Fruit fly (Drosophila melanogaster): ENCODE measurements around the gene CG42450.

CG42450 gene

dm6 chrX:18788143-18788745, 24.9 kb upstream of the CG42450 start, which contains the start of the genes CG6961 and S6KL (continued):
- TF ChIP-seq az2 (GFP tag; optimal IDR thresholded peaks at IDR 0.05) (no peak), CG14860 (GFP tag; IDR thresholded peaks at IDR 0.05; ENCODE audit: partially characterized antibody) (peak; percentile 67), Chrac-16 (GFP tag; optimal IDR thresholded peaks at IDR 0.05) (no peak), CG11504 (tag; optimal IDR thresholded peaks at IDR 0.05) (peak; percentile 28), CG8089 (GFP tag; optimal IDR thresholded peaks at IDR 0.05) (no peak), CG31441 (GFP tag; IDR thresholded peaks at IDR 0.05) (0 out of 2 replicates have a peak, but pooled peaks have one; percentile 11), esg (GFP tag; conservative IDR thresholded peaks at IDR 0.05) (no peak), sd (tag; optimal IDR thresholded peaks at IDR 0.05) (no peak), al (GFP tag; IDR thresholded peaks at IDR 0.05) (no peak), CG10321 (GFP tag; IDR thresholded peaks at IDR 0.05) (no peak), CG4328 (GFP tag; optimal IDR thresholded peaks at IDR 0.05) (no peak), Dip3 (GFP tag; optimal IDR thresholded peaks at IDR 0.05) (no peak), CG11456 (GFP tag; IDR thresholded peaks at IDR 0.05) (no peak), Tbp (GFP tag; optimal IDR thresholded peaks at IDR 0.05) (no peak), ttk (GFP tag; IDR thresholded peaks at IDR 0.05) (no peak), CG1603 (tag; optimal IDR thresholded peaks at IDR 0.05) (peak; percentile 48), Med (GFP tag) (peak; percentile 64), CG17802 (tag; optimal IDR thresholded peaks at IDR 0.05) (peak; percentile 67), PHDP (tag; optimal IDR thresholded peaks at IDR 0.05) (no peak), vfl (GFP tag; optimal IDR thresholded peaks at IDR 0.05) (no peak), Gsc (GFP tag; IDR thresholded peaks at IDR 0.05) (no peak), D (optimal IDR thresholded peaks at IDR 0.05) (no peak), D (GFP tag; optimal IDR thresholded peaks at IDR 0.05) (no peak), sens (GFP tag) (no peak), shn (GFP tag; optimal IDR thresholded peaks at IDR 0.05) (no peak), sima (GFP tag; optimal IDR thresholded peaks at IDR 0.05) (no peak), CG32767 (GFP tag; IDR thresholded peaks at IDR 0.05) (no peak), CG18599 (GFP tag; optimal IDR thresholded peaks at IDR 0.05) (no peak), ro (GFP tag; IDR thresholded peaks at IDR 0.05) (no peak), tin (GFP tag; optimal IDR thresholded peaks at IDR 0.05) (no peak), CG13624 (GFP tag; optimal IDR thresholded peaks at IDR 0.05) (no peak), cas (GFP tag; IDR thresholded peaks at IDR 0.05) (no peak), CG2129 (GFP tag; IDR thresholded peaks at IDR 0.05; ENCODE audit: partially characterized antibody) (peak; percentile 47; the same call in 1 of the 2 replicates), crol (GFP tag; IDR thresholded peaks at IDR 0.05) (0 out of 2 replicates have a peak, but pooled peaks have one; percentile 8), Hand (GFP tag; optimal IDR thresholded peaks at IDR 0.05) (no peak), CG11560 (tag; IDR thresholded peaks at IDR 0.05) (no peak), CG7271 (tag; optimal IDR thresholded peaks at IDR 0.05) (no peak), Lpt (GFP tag; optimal IDR thresholded peaks at IDR 0.05) (no peak), CG17612 (GFP tag; IDR thresholded peaks at IDR 0.05) (no peak), lola (GFP tag; optimal IDR thresholded peaks at IDR 0.05) (peak in 2 of 3 experiments; percentile 13 to 88), CG13287 (GFP tag; IDR thresholded peaks at IDR 0.05; ENCODE audit: partially characterized antibody) (peak; percentile 79), BtbVII (GFP tag; optimal IDR thresholded peaks at IDR 0.05) (no peak), Drgx (GFP tag; IDR thresholded peaks at IDR 0.05) (no peak), NC2β (GFP tag; optimal IDR thresholded peaks at IDR 0.05) (no peak), ac (GFP tag; optimal IDR thresholded peaks at IDR 0.05) (no peak), ham (GFP tag; IDR thresholded peaks at IDR 0.05) (no peak), insv (GFP tag; optimal IDR thresholded peaks at IDR 0.05) (no peak), lab (GFP tag; optimal IDR thresholded peaks at IDR 0.05) (no peak), ind (GFP tag; optimal IDR thresholded peaks at IDR 0.05) (no peak), odd (GFP tag; optimal IDR thresholded peaks at IDR 0.05) (no peak), CG7745 (tag; optimal IDR thresholded peaks at IDR 0.05) (no peak)
